Worm (Caenorhabditis elegans): Measurements from ENCODE around the gene tatn-1.

Gene tatn-1

DNA sequence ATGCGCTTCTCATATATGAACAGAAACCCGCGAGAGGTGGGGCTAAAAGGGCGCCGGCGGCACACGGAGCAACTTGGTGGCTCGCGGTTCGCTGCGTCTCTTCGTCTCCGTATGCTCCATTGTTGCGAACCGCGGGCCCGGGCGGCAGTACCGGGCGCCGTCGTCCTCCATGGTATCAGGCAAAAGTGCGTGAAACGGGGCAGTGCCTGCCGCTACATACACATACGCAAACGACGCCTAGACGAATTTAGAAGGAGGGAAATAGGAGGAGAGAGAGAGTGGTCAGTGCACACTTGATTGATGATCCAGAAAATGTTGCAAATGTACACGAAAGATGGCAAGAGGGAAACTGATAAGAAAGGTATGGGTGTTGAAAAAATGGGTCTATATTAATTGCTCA, 46.3 kb upstream of the tatn-1 start:
- TF ChIP-seq elt-2 (tag; optimal IDR thresholded peaks at IDR 0.05) (peak; percentile 32), snu-23 (GFP tag; optimal IDR thresholded peaks at IDR 0.05) (no peak), swsn-7 (tag; optimal IDR thresholded peaks at IDR 0.05) (no peak), nhr-20 (tag; optimal IDR thresholded peaks at IDR 0.05) (no peak), hpl-2 (GFP tag; optimal IDR thresholded peaks at IDR 0.05) (no peak), jun-1 (tag; optimal IDR thresholded peaks at IDR 0.05) (peak; percentile 47), tbx-2 (tag; optimal IDR thresholded peaks at IDR 0.05) (no peak), zip-4 (GFP tag; optimal IDR thresholded peaks at IDR 0.05) (no peak), lsy-2 (tag; optimal IDR thresholded peaks at IDR 0.05) (no peak), nhr-84 (tag; optimal IDR thresholded peaks at IDR 0.05) (no peak), lin-14 (GFP tag; optimal IDR thresholded peaks at IDR 0.05) (peak; percentile 30), ets-5 (GFP tag; IDR thresholded peaks at IDR 0.05) (no peak), mdl-1 (tag; optimal IDR thresholded peaks at IDR 0.05) (no peak)

DNA sequence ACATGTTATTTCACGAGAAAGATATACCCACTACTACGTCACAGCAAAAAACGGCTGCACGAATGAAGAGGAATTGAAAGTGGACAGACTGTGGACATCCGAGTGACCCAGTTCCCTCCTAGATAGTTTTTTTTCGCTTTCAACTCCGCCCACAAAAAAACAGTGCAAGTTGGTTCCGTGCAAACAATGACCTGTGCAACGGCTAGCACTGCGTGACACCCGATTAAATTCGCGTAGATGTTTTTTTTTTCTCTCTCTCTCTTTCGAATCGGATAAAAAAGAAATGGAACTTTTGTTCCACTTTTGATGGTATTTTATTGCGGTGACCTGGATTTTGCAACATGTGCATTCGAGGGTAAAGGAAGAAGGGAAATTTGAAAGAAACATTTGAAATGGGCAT, 45.6 kb upstream of the tatn-1 start:
- TF ChIP-seq blmp-1 (tag; optimal IDR thresholded peaks at IDR 0.05) (peak; percentile 44), elt-2 (tag; optimal IDR thresholded peaks at IDR 0.05) (no peak)

DNA sequence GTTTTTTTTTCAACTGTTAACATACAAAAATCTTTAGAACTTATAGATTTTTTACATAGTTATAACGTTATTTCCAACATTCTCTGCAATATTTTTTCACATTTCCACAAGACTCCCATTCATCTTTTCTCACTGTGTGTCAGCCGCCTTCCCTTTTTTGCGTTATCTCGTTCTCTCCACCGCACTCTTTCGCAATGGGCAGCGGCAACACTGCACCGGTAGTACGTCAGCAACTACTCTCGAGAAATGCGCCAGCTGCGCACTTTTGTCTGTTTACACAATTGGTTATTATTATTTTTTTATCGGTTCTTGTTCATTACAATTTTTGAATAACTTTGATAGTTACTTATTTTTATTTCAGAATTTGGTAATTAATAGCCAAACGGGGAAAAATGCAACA, 43.9 kb upstream of the tatn-1 start, which contains the start of gene C05G5.2:
Gene C05G5.2 (plus strand): TSS at position 356 of the 400 bp plus-strand sequence.
- TF ChIP-seq ztf-4 (tag; optimal IDR thresholded peaks at IDR 0.05): peak; percentile 14
- peak; percentile 84 for TF ChIP-seq tbx-2 (tag; optimal IDR thresholded peaks at IDR 0.05)
- TF ChIP-seq lin-13 (GFP tag; optimal IDR thresholded peaks at IDR 0.05): peak; percentile 83
- TF ChIP-seq snpc-4 (tag; optimal IDR thresholded peaks at IDR 0.05): peak; percentile 88
- TF ChIP-seq sup-37 (GFP tag; optimal IDR thresholded peaks at IDR 0.05): no peak
- peak; percentile 54; the same call in 1 of the 2 replicates for TF ChIP-seq grh-1 (GFP tag; IDR thresholded peaks at IDR 0.05)
- TF ChIP-seq lin-39 (tag; optimal IDR thresholded peaks at IDR 0.05): no peak
- peak; percentile 3 for TF ChIP-seq aha-1 (tag; optimal IDR thresholded peaks at IDR 0.05)
- TF ChIP-seq alr-1 (tag; optimal IDR thresholded peaks at IDR 0.05; ENCODE audit: borderline replicate concordance): no peak
- peak; percentile 85 for TF ChIP-seq blmp-1 (tag; optimal IDR thresholded peaks at IDR 0.05)
- no peak; the same call in 1 of the 2 replicates for TF ChIP-seq ceh-88 (GFP tag; IDR thresholded peaks at IDR 0.05)
- TF ChIP-seq ceh-63 (GFP tag; optimal IDR thresholded peaks at IDR 0.05): no peak
- TF ChIP-seq fos-1 (tag; optimal IDR thresholded peaks at IDR 0.05): peak; percentile 36
- TF ChIP-seq ztf-11 (tag; optimal IDR thresholded peaks at IDR 0.05): peak in 1 of 2 experiments; percentile 4
- no peak for TF ChIP-seq aly-2 (tag; optimal IDR thresholded peaks at IDR 0.05)
- no peak for TF ChIP-seq efl-3 (GFP tag; optimal IDR thresholded peaks at IDR 0.05)
- TF ChIP-seq nhr-19 (GFP tag; conservative IDR thresholded peaks at IDR 0.05): peak; percentile 74
- TF ChIP-seq nhr-77 (tag; optimal IDR thresholded peaks at IDR 0.05): peak; percentile 70
- no peak for TF ChIP-seq ces-1 (GFP tag; optimal IDR thresholded peaks at IDR 0.05)
- no peak for TF ChIP-seq hlh-4 (tag; optimal IDR thresholded peaks at IDR 0.05)
- peak; percentile 93 for TF ChIP-seq snu-23 (GFP tag; optimal IDR thresholded peaks at IDR 0.05)
- peak; percentile 43 for TF ChIP-seq ceh-8 (GFP tag; optimal IDR thresholded peaks at IDR 0.05)
- no peak for TF ChIP-seq pqm-1 (tag; optimal IDR thresholded peaks at IDR 0.05)
- TF ChIP-seq egl-27 (tag; optimal IDR thresholded peaks at IDR 0.05): no peak
- no peak for TF ChIP-seq nhr-28 (tag; optimal IDR thresholded peaks at IDR 0.05)
- peak; percentile 88 for TF ChIP-seq nhr-47 (tag; optimal IDR thresholded peaks at IDR 0.05)
- peak; percentile 90 for TF ChIP-seq nhr-85 (tag)
- no peak for TF ChIP-seq zag-1 (tag; optimal IDR thresholded peaks at IDR 0.05)
- TF ChIP-seq swsn-7 (tag; optimal IDR thresholded peaks at IDR 0.05): peak; percentile 89
- TF ChIP-seq ceh-82 (tag; optimal IDR thresholded peaks at IDR 0.05): peak; percentile 77 to 94 (median 78)
- TF ChIP-seq C04F5.9 (tag; optimal IDR thresholded peaks at IDR 0.05): peak; percentile 33
- TF ChIP-seq nhr-84 (tag; optimal IDR thresholded peaks at IDR 0.05): no peak
- peak; percentile 66 for TF ChIP-seq fkh-10 (GFP tag; optimal IDR thresholded peaks at IDR 0.05)
- peak; percentile 17 for TF ChIP-seq mef-2 (tag; optimal IDR thresholded peaks at IDR 0.05)
- peak; percentile 76 for TF ChIP-seq egl-13 (tag; optimal IDR thresholded peaks at IDR 0.05)
- no peak for TF ChIP-seq fkh-4 (tag; optimal IDR thresholded peaks at IDR 0.05; ENCODE audit: borderline replicate concordance)
- peak; percentile 82 for TF ChIP-seq xbp-1 (tag; optimal IDR thresholded peaks at IDR 0.05)
- TF ChIP-seq mdl-1 (tag; optimal IDR thresholded peaks at IDR 0.05): peak in 1 of 2 experiments; percentile 84
- peak in 3 of 6 experiments; percentile 42 to 95 (median 79) for TF ChIP-seq elt-3 (tag; optimal IDR thresholded peaks at IDR 0.05)
- peak; percentile 98 for TF ChIP-seq lin-14 (GFP tag; optimal IDR thresholded peaks at IDR 0.05)
- TF ChIP-seq isw-1 (GFP tag; IDR thresholded peaks at IDR 0.05): peak; percentile 63
- no peak for TF ChIP-seq ceh-90 (tag; optimal IDR thresholded peaks at IDR 0.05)

Data from whole organism, L1 larva.